Fruit fly (Drosophila melanogaster) whole organism, embryonic: Measurements from ENCODE around the gene Dis3l2.

Source experiments
- Antp ChIP-seq: fragments of 200-800 bp; sonication (Bioruptor generic); optimal IDR thresholded peaks from 3 replicates; lab custom pipeline; 2016; ENCODE audit warnings: missing biosample characterization, missing genetic modification characterization
- Atf-2 ChIP-seq: fragments of 200-800 bp; sonication (Bioruptor generic); optimal IDR thresholded peaks from 2 replicates; lab custom pipeline; 2016; ENCODE audit warnings: missing biosample characterization, missing genetic modification characterization
- Awh ChIP-seq: fragments of 200-800 bp; sonication (Bioruptor generic); IDR thresholded peaks from 2 replicates; pipeline ENCODE4, ENCODE4 v1.3.6; 2022; ENCODE audit warnings: missing biosample characterization, missing genetic modification characterization
- CG15011 ChIP-seq: fragments of 200-800 bp; sonication (Bioruptor generic); optimal IDR thresholded peaks from 3 replicates; lab custom pipeline; 2018; ENCODE audit warnings: missing biosample characterization, mild to moderate bottlenecking, missing genetic modification characterization
- CG15269 ChIP-seq: fragments of 200-800 bp; sonication (Bioruptor generic); optimal IDR thresholded peaks from 2 replicates; lab custom pipeline; 2018; ENCODE audit warnings: missing biosample characterization, mild to moderate bottlenecking, missing genetic modification characterization, moderate library complexity
- CG1529 ChIP-seq: fragments of 200-800 bp; sonication (Bioruptor generic); optimal IDR thresholded peaks from 3 replicates; lab custom pipeline; 2018; ENCODE audit warnings: missing biosample characterization, missing genetic modification characterization
- CG3065 ChIP-seq: fragments of 200-800 bp; sonication (Bioruptor generic); optimal IDR thresholded peaks from 2 replicates; lab custom pipeline; 2016; ENCODE audit warnings: missing biosample characterization, missing genetic modification characterization
- CG34376 ChIP-seq: fragments of 200-800 bp; sonication (Bioruptor generic); optimal IDR thresholded peaks from 2 replicates; lab custom pipeline; 2018; ENCODE audit warnings: missing biosample characterization, mild to moderate bottlenecking, missing genetic modification characterization
- CG42726 ChIP-seq: fragments of 200-800 bp; sonication (Bioruptor generic); IDR thresholded peaks from 2 replicates; pipeline ENCODE4 v1.3.6; 2022; ENCODE audit warnings: missing biosample characterization, missing genetic modification characterization; ENCODE audit not compliant: partially characterized antibody
- CG4282 ChIP-seq: fragments of 200-800 bp; sonication (Bioruptor generic); optimal IDR thresholded peaks from 2 replicates; lab custom pipeline; 2016; ENCODE audit warnings: missing biosample characterization, missing genetic modification characterization
- CG4328 ChIP-seq: fragments of 200-800 bp; sonication (Bioruptor generic); optimal IDR thresholded peaks from 3 replicates; lab custom pipeline; 2017; ENCODE audit warnings: missing biosample characterization, missing genetic modification reagents, missing genetic modification characterization
- CG6683 ChIP-seq: fragments of 200-800 bp; sonication (Bioruptor generic); optimal IDR thresholded peaks from 2 replicates; lab custom pipeline; 2017; ENCODE audit warnings: missing biosample characterization, mild to moderate bottlenecking, missing genetic modification characterization, missing genetic modification reagents
- CG6791 ChIP-seq: fragments of 200-800 bp; sonication (Bioruptor generic); IDR thresholded peaks from 3 replicates; pipeline ENCODE4 v1.3.6; 2022; ENCODE audit warnings: missing biosample characterization, missing genetic modification characterization; ENCODE audit not compliant: partially characterized antibody
- CG6854 ChIP-seq: fragments of 200-800 bp; sonication (Bioruptor generic); optimal IDR thresholded peaks from 3 replicates; lab custom pipeline; 2017; ENCODE audit warnings: missing biosample characterization, mild to moderate bottlenecking, missing genetic modification characterization
- CG7271 ChIP-seq: fragments of 200-800 bp; sonication (Bioruptor generic); optimal IDR thresholded peaks from 2 replicates; lab custom pipeline; 2018; ENCODE audit warnings: missing biosample characterization, mild to moderate bottlenecking, missing genetic modification characterization, moderate library complexity
- CG7786 ChIP-seq: fragments of 200-800 bp; sonication (Bioruptor generic); optimal IDR thresholded peaks from 2 replicates; lab custom pipeline; 2016; ENCODE audit warnings: missing biosample characterization, missing genetic modification characterization
- CG7987 ChIP-seq: fragments of 200-800 bp; sonication (Bioruptor generic); optimal IDR thresholded peaks from 2 replicates; lab custom pipeline; 2018; ENCODE audit warnings: missing biosample characterization, mild to moderate bottlenecking, missing genetic modification characterization, moderate library complexity
- CG8359 ChIP-seq: fragments of 200-800 bp; sonication (Bioruptor generic); optimal IDR thresholded peaks from 2 replicates; lab custom pipeline; 2017; ENCODE audit warnings: missing biosample characterization, mild to moderate bottlenecking, missing genetic modification characterization, borderline replicate concordance
- CG8765 ChIP-seq: fragments of 200-800 bp; sonication (Bioruptor generic); IDR thresholded peaks from 2 replicates; pipeline ENCODE4 v1.3.6; 2022; ENCODE audit warnings: missing biosample characterization, missing genetic modification characterization
- CTCF ChIP-seq: fragments of 200-800 bp; sonication (Bioruptor generic); optimal IDR thresholded peaks from 2 replicates; lab custom pipeline; 2017; ENCODE audit warnings: missing biosample characterization, mild to moderate bottlenecking, missing genetic modification characterization, moderate library complexity
- Camta ChIP-seq: fragments of 200-800 bp; sonication (Bioruptor generic); optimal IDR thresholded peaks from 2 replicates; lab custom pipeline; 2016; ENCODE audit warnings: missing biosample characterization, missing genetic modification characterization
- CkIIα-i1 ChIP-seq: fragments of 200-800 bp; sonication (Bioruptor generic); IDR thresholded peaks from 2 replicates; pipeline ENCODE4 v1.3.6; 2022; ENCODE audit warnings: missing biosample characterization, missing genetic modification characterization
- Deaf1 ChIP-seq: fragments of 200-800 bp; optimal IDR thresholded peaks from 3 replicates; lab custom pipeline; 2019; ENCODE audit warnings: missing biosample characterization, mild to moderate bottlenecking, missing genetic modification characterization, moderate library complexity
- HHEX ChIP-seq: fragments of 200-800 bp; sonication (Bioruptor generic); optimal IDR thresholded peaks from 3 replicates; lab custom pipeline; 2017; ENCODE audit warnings: missing biosample characterization, mild to moderate bottlenecking, missing genetic modification characterization, missing genetic modification reagents
- Hey ChIP-seq: fragments of 200-800 bp; sonication (Bioruptor generic); optimal IDR thresholded peaks from 3 replicates; lab custom pipeline; 2018; ENCODE audit warnings: missing biosample characterization, mild to moderate bottlenecking, missing genetic modification characterization
- Hr39 ChIP-seq: fragments of >200 bp; optimal IDR thresholded peaks from 2 replicates; lab custom pipeline; 2017
- MBD-R2 ChIP-seq: fragments of 200-800 bp; sonication (Bioruptor generic); IDR thresholded peaks from 2 replicates; pipeline ENCODE4 v1.3.6; 2022; ENCODE audit warnings: missing biosample characterization, missing genetic modification characterization
- MESR4 ChIP-seq: fragments of 200-800 bp; sonication (Bioruptor generic); optimal IDR thresholded peaks from 2 replicates; lab custom pipeline; 2018; ENCODE audit warnings: missing biosample characterization, mild to moderate bottlenecking, missing genetic modification characterization, moderate library complexity
- Med ChIP-seq: fragments of 200-800 bp; sonication (Bioruptor generic); peaks from one replicate; lab custom pipeline; 2016; ENCODE audit warnings: missing biosample characterization, missing genetic modification characterization, mild to moderate bottlenecking, inconsistent platforms, moderate library complexity
- Mrtf ChIP-seq: fragments of 200-800 bp; sonication (Bioruptor generic); IDR thresholded peaks from 3 replicates; pipeline ENCODE4 v1.3.6; 2022; ENCODE audit warnings: missing biosample characterization, missing genetic modification characterization
- Nf-YB ChIP-seq: fragments of 200-800 bp; sonication (Bioruptor generic); optimal IDR thresholded peaks from 3 replicates; lab custom pipeline; 2019; ENCODE audit warnings: missing biosample characterization, mild to moderate bottlenecking, missing genetic modification characterization, moderate library complexity
- Sry-δ ChIP-seq: fragments of 200-800 bp; sonication (Bioruptor generic); optimal IDR thresholded peaks from 2 replicates; lab custom pipeline; 2016; ENCODE audit warnings: missing biosample characterization, missing genetic modification characterization
- chinmo ChIP-seq: fragments of 200-800 bp; sonication (Bioruptor generic); IDR thresholded peaks from 4 replicates; pipeline ENCODE4 v1.3.6; 2022; ENCODE audit warnings: missing biosample characterization, missing genetic modification characterization; ENCODE audit not compliant: partially characterized antibody
- cwo ChIP-seq: fragments of 200-800 bp; sonication (Bioruptor generic); optimal IDR thresholded peaks from 3 replicates; lab custom pipeline; 2017; ENCODE audit warnings: missing biosample characterization, missing genetic modification characterization, mild to moderate bottlenecking, moderate library complexity, missing genetic modification reagents
- da ChIP-seq: fragments of 200-800 bp; sonication (Bioruptor generic); optimal IDR thresholded peaks from 2 replicates; lab custom pipeline; 2016; ENCODE audit warnings: missing biosample characterization, missing genetic modification characterization
- fd102C ChIP-seq: fragments of 200-800 bp; sonication (Bioruptor generic); optimal IDR thresholded peaks from 2 replicates; lab custom pipeline; 2018; ENCODE audit warnings: missing biosample characterization, mild to moderate bottlenecking, missing genetic modification characterization, moderate library complexity
- gt ChIP-seq: fragments of 200-800 bp; sonication (Bioruptor generic); IDR thresholded peaks from 2 replicates; pipeline ENCODE4 v1.3.6; 2022; ENCODE audit warnings: missing biosample characterization, missing genetic modification characterization
- ham ChIP-seq: fragments of 200-800 bp; sonication (Bioruptor generic); IDR thresholded peaks from 2 replicates; pipeline ENCODE4 v1.3.6; 2022; ENCODE audit warnings: missing biosample characterization, missing genetic modification characterization
- her ChIP-seq: fragments of 200-800 bp; sonication (Bioruptor generic); optimal IDR thresholded peaks from 2 replicates; lab custom pipeline; 2016; ENCODE audit warnings: missing biosample characterization, missing genetic modification characterization
- ind ChIP-seq: fragments of 200-800 bp; sonication (Bioruptor generic); optimal IDR thresholded peaks from 3 replicates; lab custom pipeline; 2016; ENCODE audit warnings: missing biosample characterization, missing genetic modification characterization
- insv ChIP-seq, 2 experiments: fragments of 200-800 bp; sonication (Bioruptor generic); optimal IDR thresholded peaks; 3 replicates each; lab custom pipeline; 2016 to 2018; ENCODE audit warnings: missing biosample characterization in 2 of 2, missing genetic modification characterization in 2 of 2
- inv ChIP-seq: fragments of 200-800 bp; sonication (Bioruptor generic); IDR thresholded peaks from 2 replicates; pipeline ENCODE4 v1.3.6; 2022; ENCODE audit warnings: missing biosample characterization, missing genetic modification characterization; ENCODE audit not compliant: partially characterized antibody
- knrl ChIP-seq: fragments of 200-800 bp; sonication (Bioruptor generic); IDR thresholded peaks from 3 replicates; pipeline ENCODE4 v1.3.6; 2022; ENCODE audit warnings: missing biosample characterization, missing genetic modification characterization; ENCODE audit not compliant: partially characterized antibody
- lab ChIP-seq: fragments of 200-800 bp; sonication (Bioruptor generic); optimal IDR thresholded peaks from 3 replicates; lab custom pipeline; 2017; ENCODE audit warnings: missing biosample characterization, missing genetic modification characterization, mild to moderate bottlenecking, moderate library complexity, missing genetic modification reagents
- oc ChIP-seq: fragments of 200-800 bp; sonication (Bioruptor generic); optimal IDR thresholded peaks from 2 replicates; lab custom pipeline; 2018; ENCODE audit warnings: missing biosample characterization, mild to moderate bottlenecking, missing genetic modification characterization, moderate library complexity
- onecut ChIP-seq: fragments of 200-800 bp; sonication (Bioruptor generic); IDR thresholded peaks from 2 replicates; pipeline ENCODE4 v1.3.6; 2022; ENCODE audit warnings: missing biosample characterization, missing genetic modification characterization
- pnt ChIP-seq: fragments of 200-800 bp; sonication (Bioruptor generic); optimal IDR thresholded peaks from 3 replicates; lab custom pipeline; 2016; ENCODE audit warnings: missing biosample characterization, missing genetic modification characterization
- sd ChIP-seq: fragments of 200-800 bp; sonication (Bioruptor generic); optimal IDR thresholded peaks from 3 replicates; lab custom pipeline; 2018; ENCODE audit warnings: missing biosample characterization, mild to moderate bottlenecking, missing genetic modification characterization, moderate library complexity

Gene Dis3l2

DNA sequence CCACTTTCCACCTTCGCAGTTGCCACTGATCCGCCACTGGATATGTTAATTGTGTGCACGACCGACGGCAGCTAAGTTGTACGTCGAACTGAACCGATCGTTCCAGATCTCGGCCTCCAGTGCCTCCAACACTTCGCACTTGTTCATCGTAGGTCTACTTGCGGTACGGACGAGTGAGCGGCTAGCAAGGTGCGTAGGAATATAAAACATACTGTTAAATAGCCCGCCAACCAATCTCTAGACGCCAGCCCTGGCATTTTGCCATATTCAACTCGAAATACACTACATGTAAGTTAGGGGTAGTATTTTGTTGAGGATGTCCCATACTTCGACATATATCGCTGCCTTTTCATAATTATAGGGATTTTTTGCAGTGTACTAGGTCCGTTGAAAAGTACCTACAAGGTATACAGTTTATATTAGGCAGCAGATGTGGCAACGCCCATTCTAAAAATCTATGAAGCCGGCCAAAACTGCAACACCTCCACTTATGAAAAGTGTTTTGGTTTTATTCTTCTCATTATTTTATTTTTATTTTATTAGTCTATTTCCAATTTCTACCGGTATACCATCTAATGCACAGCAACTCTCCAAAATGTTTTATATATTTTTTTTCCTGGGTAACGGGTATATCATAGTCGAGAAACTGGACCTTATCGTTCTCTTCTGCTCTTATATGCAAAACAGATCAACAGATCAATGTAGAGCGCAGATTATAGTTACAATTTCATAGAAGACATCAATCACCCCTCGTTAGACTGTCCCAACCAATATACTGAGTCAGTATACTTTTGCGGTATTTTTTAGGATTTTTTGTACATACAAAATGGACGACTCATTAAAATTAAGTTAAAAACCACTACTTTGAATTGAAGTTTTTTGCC is 10.8 kb downstream of the Dis3l2 start, which contains the start of the genes pyx and CG33229 (continued):
- TF ChIP-seq CG6683 (peak; percentile 13), inv (no peak), Nf-YB (GFP tag; lab: Kevin White, UChicago) (peak; percentile 61), Sry-δ (peak; percentile 49), gt (no peak; the same call in 1 of the 2 replicates), CG15011 (GFP tag; lab: Kevin White, UChicago) (peak; percentile 57), CG4328 (peak; percentile 77), her (GFP tag; lab: Kevin White, UChicago) (peak; percentile 28), CG42726 (GFP tag; lab: Robert Waterston, UW) (no peak), insv (GFP tag; optimal IDR thresholded peaks at IDR 0.05; lab: Kevin White, UChicago) (peak in 1 of 2 experiments; percentile 57), CG34376 (GFP tag; lab: Kevin White, UChicago) (peak; percentile 54), MBD-R2 (peak; percentile 51; the same call in 1 of the 2 replicates), sd (peak; percentile 31), Camta (GFP tag; lab: Kevin White, UChicago) (peak; percentile 80), Atf-2 (GFP tag; lab: Kevin White, UChicago) (peak; percentile 78), Deaf1 (tag; lab: Kevin White, UChicago) (peak; percentile 40), CG8359 (GFP tag; lab: Kevin White, UChicago) (peak; percentile 77), HHEX (GFP tag; lab: Kevin White, UChicago) (peak; percentile 81), ind (peak; percentile 89), Antp (GFP tag; lab: Kevin White, UChicago) (peak; percentile 80), CG8765 (GFP tag; lab: Robert Waterston, UW) (peak; percentile 52; the same call in 1 of the 2 replicates), Hey (peak; percentile 44), CG6854 (GFP tag; lab: Kevin White, UChicago) (peak; percentile 19), Mrtf (GFP tag; lab: Robert Waterston, UW) (peak; percentile 85), CG15269 (peak; percentile 88), oc (tag; lab: Kevin White, UChicago) (peak; percentile 72), chinmo (no peak), MESR4 (GFP tag; lab: Kevin White, UChicago) (no peak), Awh (GFP tag; lab: Robert Waterston, UW) (peak; percentile 20; the same call in 1 of the 2 replicates), ham (GFP tag; lab: Robert Waterston, UW) (peak; percentile 18; the same call in 1 of the 2 replicates), CG1529 (GFP tag; lab: Kevin White, UChicago) (peak; percentile 47), CkIIα-i1 (0 out of 2 replicates have a peak, but pooled peaks have one; percentile 11), CG7786 (GFP tag; lab: Kevin White, UChicago) (peak; percentile 83), CG4282 (GFP tag; lab: Kevin White, UChicago) (no peak), CG6791 (peak; percentile 34; the same call in 1 of the 3 replicates), CG7987 (peak; percentile 18), CG7271 (no peak), onecut (GFP tag; lab: Robert Waterston, UW) (peak; percentile 49), pnt (GFP tag; lab: Kevin White, UChicago) (peak; percentile 67), fd102C (GFP tag; lab: Kevin White, UChicago) (no peak), Med (GFP tag; lab: Kevin White, UChicago) (peak; percentile 95), da (GFP tag; lab: Kevin White, UChicago) (peak; percentile 61), lab (GFP tag; lab: Kevin White, UChicago) (peak; percentile 84), knrl (no peak), CG3065 (GFP tag; lab: Kevin White, UChicago) (peak; percentile 44), Hr39 (lab: Kevin White, UChicago) (no peak), CTCF (GFP tag; lab: Kevin White, UChicago) (peak; percentile 26), cwo (GFP tag; lab: Kevin White, UChicago) (peak; percentile 72)
